Fruit fly (Drosophila melanogaster): ENCODE results near the gene pst.

pst gene

DNA sequence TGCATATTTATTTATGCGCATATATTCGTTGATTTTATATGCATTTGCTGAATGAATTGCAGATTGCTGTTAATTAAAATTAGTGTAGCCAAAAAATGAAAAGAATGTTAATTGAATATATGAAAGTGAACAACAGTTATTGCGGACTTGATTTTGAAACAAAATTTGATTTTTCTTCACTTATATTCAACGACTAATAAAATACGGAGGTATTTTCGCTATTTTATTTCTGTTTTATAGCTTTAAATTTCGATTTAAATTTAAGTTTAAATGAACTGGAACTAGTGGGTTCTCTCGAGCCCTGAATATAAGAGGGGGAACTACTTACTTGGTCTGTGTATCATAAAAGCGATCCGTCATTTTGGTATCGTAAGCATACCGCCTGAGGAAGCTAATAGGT lies 36.0 kb upstream of the pst start, which contains the start of gene CG32379:
TSS of gene CG32379 (plus strand) at position 301 of the 400 bp plus-strand sequence.
- TF ChIP-seq Hr39 (GFP tag; optimal IDR thresholded peaks at IDR 0.05) (no peak), CG6854 (GFP tag; optimal IDR thresholded peaks at IDR 0.05) (no peak), CG6808 (GFP tag; optimal IDR thresholded peaks at IDR 0.05) (no peak), eg (GFP tag; IDR thresholded peaks at IDR 0.05) (no peak), vri (GFP tag; optimal IDR thresholded peaks at IDR 0.05) (no peak), acj6 (GFP tag; optimal IDR thresholded peaks at IDR 0.05) (no peak), fkh (GFP tag; optimal IDR thresholded peaks at IDR 0.05) (no peak), CG6163 (GFP tag; IDR thresholded peaks at IDR 0.05) (no peak), Ets96B (tag; optimal IDR thresholded peaks at IDR 0.05) (no peak), Met (GFP tag; optimal IDR thresholded peaks at IDR 0.05) (no peak), Gug (GFP tag; IDR thresholded peaks at IDR 0.05) (no peak), Smox (GFP tag; optimal IDR thresholded peaks at IDR 0.05) (no peak), CG31627 (GFP tag; optimal IDR thresholded peaks at IDR 0.05) (no peak), achi (GFP tag; optimal IDR thresholded peaks at IDR 0.05) (no peak), OdsH (GFP tag; optimal IDR thresholded peaks at IDR 0.05) (no peak), CG10669 (GFP tag; optimal IDR thresholded peaks at IDR 0.05) (no peak), CG11294 (GFP tag; IDR thresholded peaks at IDR 0.05) (no peak), pdm3 (GFP tag; optimal IDR thresholded peaks at IDR 0.05) (no peak)

- no peak for TF ChIP-seq CG3919 (GFP tag; optimal IDR thresholded peaks at IDR 0.05)
- no peak for TF ChIP-seq Met (GFP tag; optimal IDR thresholded peaks at IDR 0.05)
- no peak for TF ChIP-seq topi (GFP tag; optimal IDR thresholded peaks at IDR 0.05)
- no peak for TF ChIP-seq spab (GFP tag; optimal IDR thresholded peaks at IDR 0.05)
- TF ChIP-seq CG8119 (GFP tag; IDR thresholded peaks at IDR 0.05), result no peak
- no peak for TF ChIP-seq esn (GFP tag; optimal IDR thresholded peaks at IDR 0.05)
- TF ChIP-seq achi (GFP tag; optimal IDR thresholded peaks at IDR 0.05), result no peak
- TF ChIP-seq CG10631 (GFP tag; optimal IDR thresholded peaks at IDR 0.05), result no peak
- TF ChIP-seq Hr39 (GFP tag; optimal IDR thresholded peaks at IDR 0.05), result no peak
These were observed 30.4 kb upstream of the pst start, which contains the start of gene CG8563 for dm6 chr3L:7390442-7390841. TSS of gene CG8563 (plus strand) at chr3L:7390742.

- no peak for TF ChIP-seq ss (GFP tag; optimal IDR thresholded peaks at IDR 0.05)
- TF ChIP-seq Gug (GFP tag; IDR thresholded peaks at IDR 0.05), result no peak
- no peak for TF ChIP-seq CG15336 (GFP tag; IDR thresholded peaks at IDR 0.05)
- no peak for TF ChIP-seq CG3032 (tag; optimal IDR thresholded peaks at IDR 0.05)
- no peak for TF ChIP-seq Eip93F (GFP tag; optimal IDR thresholded peaks at IDR 0.05)
- no peak for TF ChIP-seq fd59A (GFP tag; optimal IDR thresholded peaks at IDR 0.05)
- no peak for TF ChIP-seq lz (GFP tag; optimal IDR thresholded peaks at IDR 0.05)
- TF ChIP-seq CG11902 (GFP tag; optimal IDR thresholded peaks at IDR 0.05), result no peak
- TF ChIP-seq CG6276 (GFP tag; optimal IDR thresholded peaks at IDR 0.05), result no peak
- TF ChIP-seq CG6854 (GFP tag; optimal IDR thresholded peaks at IDR 0.05), result no peak
- no peak for TF ChIP-seq net (GFP tag; optimal IDR thresholded peaks at IDR 0.05)
- no peak for TF ChIP-seq CG6163 (GFP tag; IDR thresholded peaks at IDR 0.05)
- no peak for TF ChIP-seq CG1621 (tag; optimal IDR thresholded peaks at IDR 0.05)
- no peak for TF ChIP-seq vri (GFP tag; optimal IDR thresholded peaks at IDR 0.05)
- TF ChIP-seq Smox (GFP tag; optimal IDR thresholded peaks at IDR 0.05), result no peak
- TF ChIP-seq cyc (GFP tag; optimal IDR thresholded peaks at IDR 0.05), result no peak
- TF ChIP-seq Sox14 (GFP tag; optimal IDR thresholded peaks at IDR 0.05), result no peak
- TF ChIP-seq dac (GFP tag; optimal IDR thresholded peaks at IDR 0.05), result no peak
These were observed 29.9 kb upstream of the pst start for dm6 chr3L:7390004-7390403.

DNA sequence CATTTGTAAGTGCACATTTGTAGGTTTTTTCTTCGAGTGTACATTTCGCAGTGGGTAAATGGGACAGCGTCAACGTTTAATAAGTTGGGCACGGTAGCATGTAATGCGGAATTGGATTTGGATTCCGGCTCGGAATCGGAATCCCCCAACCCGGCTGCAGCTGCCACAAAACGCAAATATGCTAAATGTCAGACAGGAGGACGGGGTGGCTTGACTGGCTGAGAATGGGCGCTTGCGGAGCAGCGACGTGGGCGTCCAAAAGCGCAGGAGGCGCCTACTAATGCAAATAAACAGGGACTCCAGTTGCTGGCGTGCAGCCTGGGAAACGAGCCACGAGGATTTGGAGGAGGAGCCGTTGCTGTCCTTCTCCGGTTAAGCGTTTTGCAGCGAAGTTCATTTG lies 27.8 kb upstream of the pst start, which contains the start of gene CG8564:
TSS of gene CG8564 (minus strand) at position 101 of the 400 bp plus-strand sequence.
- TF ChIP-seq cyc (GFP tag; optimal IDR thresholded peaks at IDR 0.05) (no peak), svp (GFP tag) (peak; percentile 10)
